Worm (Caenorhabditis elegans) whole organism, L3 larva: Measurements from ENCODE around the gene T05H4.11.

Source experiments
- R02D3.7 ChIP-seq: fragments of 150-350 bp; optimal IDR thresholded peaks from 2 replicates; lab custom pipeline; 2014; ENCODE audit warnings: missing biosample characterization, missing genetic modification characterization
- ZK546.5 ChIP-seq: sonication (generic microtip); optimal IDR thresholded peaks from 2 replicates; lab custom pipeline; 2017; ENCODE audit warnings: missing biosample characterization, missing genetic modification characterization
- aly-2 ChIP-seq: fragments of 150-350 bp; optimal IDR thresholded peaks from 2 replicates; lab custom pipeline; 2014; ENCODE audit warnings: missing biosample characterization, missing genetic modification characterization
- ceh-16 ChIP-seq: sonication (generic microtip); optimal IDR thresholded peaks from 2 replicates; lab custom pipeline; 2017; ENCODE audit warnings: missing biosample characterization, missing genetic modification characterization
- ceh-28 ChIP-seq: fragments of 150-350 bp; optimal IDR thresholded peaks from 2 replicates; lab custom pipeline; 2014; ENCODE audit warnings: missing biosample characterization, missing genetic modification reagents, missing genetic modification characterization
- ceh-82 ChIP-seq: fragments of 150-350 bp; optimal IDR thresholded peaks from 2 replicates; lab custom pipeline; 2014; ENCODE audit warnings: missing biosample characterization, missing genetic modification characterization
- ceh-9 ChIP-seq: sonication (generic microtip); optimal IDR thresholded peaks from 2 replicates; lab custom pipeline; 2018; ENCODE audit warnings: missing biosample characterization, missing genetic modification characterization
- daf-12 ChIP-seq: fragments of 150-350 bp; optimal IDR thresholded peaks from 2 replicates; lab custom pipeline; 2014; ENCODE audit warnings: missing biosample characterization, missing genetic modification reagents, missing genetic modification characterization
- egl-27 ChIP-seq: sonication (generic microtip); optimal IDR thresholded peaks from 4 replicates; lab custom pipeline; 2017; ENCODE audit warnings: missing biosample characterization, missing genetic modification reagents, missing genetic modification characterization
- egl-5 ChIP-seq: fragments of 150-350 bp; optimal IDR thresholded peaks from 2 replicates; lab custom pipeline; 2017; ENCODE audit warnings: missing biosample characterization, missing genetic modification reagents, missing genetic modification characterization, inconsistent platforms
- elt-1 ChIP-seq: fragments of 150-350 bp; optimal IDR thresholded peaks from 2 replicates; lab custom pipeline; 2014; ENCODE audit warnings: missing biosample characterization, missing genetic modification characterization
- elt-2 ChIP-seq: sonication (generic microtip); optimal IDR thresholded peaks from 2 replicates; lab custom pipeline; 2016; ENCODE audit warnings: missing genetic modification reagents, mild to moderate bottlenecking, missing genetic modification characterization, missing compliant biosample characterization
- elt-3 ChIP-seq, 3 experiments: fragments of 150-350 bp in 1 of 3; sonication (generic microtip) in 2 of 3; optimal IDR thresholded peaks; 2 replicates in 2 of 3; 4 replicates in 1 of 3; lab custom pipeline; 2014 to 2017; ENCODE audit warnings: missing biosample characterization in 3 of 3, missing genetic modification characterization in 3 of 3
- eor-1 ChIP-seq, 2 experiments: fragments of 150-350 bp; optimal IDR thresholded peaks; 2 replicates each; lab custom pipeline; 2014 to 2018; ENCODE audit warnings: missing biosample characterization in 2 of 2, missing genetic modification characterization in 2 of 2
- fkh-10 ChIP-seq: sonication (generic microtip); optimal IDR thresholded peaks from 2 replicates; lab custom pipeline; 2017; ENCODE audit warnings: missing biosample characterization, missing genetic modification reagents, missing genetic modification characterization
- fos-1 ChIP-seq: fragments of 150-350 bp; optimal IDR thresholded peaks from 2 replicates; lab custom pipeline; 2014; ENCODE audit warnings: missing biosample characterization, missing genetic modification characterization
- hmg-11 ChIP-seq: sonication (generic microtip); optimal IDR thresholded peaks from 2 replicates; lab custom pipeline; 2016; ENCODE audit warnings: missing genetic modification characterization, missing compliant biosample characterization
- jun-1 ChIP-seq: fragments of 150-350 bp; optimal IDR thresholded peaks from 2 replicates; lab custom pipeline; 2014; ENCODE audit warnings: missing biosample characterization, missing genetic modification reagents, missing genetic modification characterization
- lin-15B ChIP-seq: fragments of 150-350 bp; optimal IDR thresholded peaks from 2 replicates; lab custom pipeline; 2014; ENCODE audit warnings: missing biosample characterization, missing genetic modification characterization
- mdl-1 ChIP-seq: fragments of 150-350 bp; optimal IDR thresholded peaks from 2 replicates; lab custom pipeline; 2014; ENCODE audit warnings: missing biosample characterization, missing genetic modification characterization
- nfya-1 ChIP-seq: sonication (generic microtip); optimal IDR thresholded peaks from 2 replicates; lab custom pipeline; 2017; ENCODE audit warnings: missing genetic modification characterization, mild to moderate bottlenecking, missing compliant biosample characterization, antibody characterized with exemption, moderate library complexity; ENCODE audit not compliant: insufficient read depth
- nhr-11 ChIP-seq: fragments of 150-350 bp; optimal IDR thresholded peaks from 2 replicates; lab custom pipeline; 2014; ENCODE audit warnings: missing biosample characterization, missing genetic modification characterization
- nhr-12 ChIP-seq: fragments of 150-350 bp; optimal IDR thresholded peaks from 2 replicates; lab custom pipeline; 2014; ENCODE audit warnings: missing biosample characterization, missing genetic modification characterization
- nhr-23 ChIP-seq: fragments of 150-350 bp; optimal IDR thresholded peaks from 2 replicates; lab custom pipeline; 2014; ENCODE audit warnings: missing biosample characterization, missing genetic modification reagents, missing genetic modification characterization
- nhr-237 ChIP-seq: fragments of 150-350 bp; optimal IDR thresholded peaks from 2 replicates; lab custom pipeline; 2014; ENCODE audit warnings: missing biosample characterization, missing genetic modification characterization
- nhr-28 ChIP-seq: fragments of 150-350 bp; optimal IDR thresholded peaks from 2 replicates; lab custom pipeline; 2014; ENCODE audit warnings: missing biosample characterization, missing genetic modification characterization
- nhr-43 ChIP-seq: sonication (generic microtip); optimal IDR thresholded peaks from 2 replicates; lab custom pipeline; 2016; ENCODE audit warnings: mild to moderate bottlenecking, missing genetic modification characterization, missing compliant biosample characterization; ENCODE audit not compliant: poor library complexity, severe bottlenecking
- nhr-67 ChIP-seq: fragments of 150-350 bp; optimal IDR thresholded peaks from 2 replicates; lab custom pipeline; 2014; ENCODE audit warnings: missing biosample characterization, missing genetic modification characterization
- nhr-76 ChIP-seq: fragments of 150-350 bp; sonication (generic microtip); optimal IDR thresholded peaks from 5 replicates; lab custom pipeline; 2014; ENCODE audit warnings: missing biosample characterization, missing genetic modification characterization
- nhr-77 ChIP-seq: fragments of 150-350 bp; optimal IDR thresholded peaks from 2 replicates; lab custom pipeline; 2014; ENCODE audit warnings: missing biosample characterization, missing genetic modification characterization
- pqm-1 ChIP-seq: fragments of 150-350 bp; optimal IDR thresholded peaks from 2 replicates; lab custom pipeline; 2017; ENCODE audit warnings: missing biosample characterization, missing genetic modification characterization, inconsistent platforms
- sea-2 ChIP-seq: fragments of 150-350 bp; sonication (generic microtip); optimal IDR thresholded peaks from 4 replicates; lab custom pipeline; 2014; ENCODE audit warnings: missing biosample characterization, missing genetic modification reagents, missing genetic modification characterization
- snpc-4 ChIP-seq: fragments of 150-350 bp; optimal IDR thresholded peaks from 2 replicates; lab custom pipeline; 2014; ENCODE audit warnings: missing biosample characterization, missing genetic modification characterization
- tbx-2 ChIP-seq: sonication (generic microtip); optimal IDR thresholded peaks from 2 replicates; lab custom pipeline; 2016; ENCODE audit warnings: mild to moderate bottlenecking, missing genetic modification characterization, missing compliant biosample characterization
- unc-39 ChIP-seq: sonication (generic microtip); optimal IDR thresholded peaks from 4 replicates; lab custom pipeline; 2017; ENCODE audit warnings: missing biosample characterization, missing genetic modification characterization
- zag-1 ChIP-seq: fragments of 150-350 bp; optimal IDR thresholded peaks from 2 replicates; lab custom pipeline; 2014; ENCODE audit warnings: missing biosample characterization, missing genetic modification characterization
- ztf-11 ChIP-seq: fragments of 150-350 bp; optimal IDR thresholded peaks from 2 replicates; lab custom pipeline; 2014; ENCODE audit warnings: missing biosample characterization, missing genetic modification characterization
- ztf-4 ChIP-seq: fragments of 150-350 bp; optimal IDR thresholded peaks from 2 replicates; lab custom pipeline; 2014; ENCODE audit warnings: missing biosample characterization, missing genetic modification characterization

T05H4.11 gene

DNA sequence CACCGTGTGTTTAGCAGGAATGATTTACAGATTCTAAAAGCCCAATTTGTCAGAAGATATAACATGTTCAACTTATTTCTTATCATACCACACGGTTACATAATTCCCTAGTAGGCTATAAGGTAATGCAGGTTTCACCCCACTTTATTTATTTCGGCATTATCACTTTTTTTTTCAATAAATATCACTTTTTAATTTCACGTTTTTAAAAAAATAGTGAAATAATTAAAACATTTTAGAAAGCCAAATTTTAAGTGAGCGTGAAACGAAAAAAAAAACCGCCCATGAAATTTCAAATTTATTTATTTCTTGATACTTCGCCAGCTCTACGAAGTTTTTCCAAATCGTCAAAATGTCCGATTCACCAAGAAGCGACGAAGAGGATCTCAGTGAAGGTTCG, 22.3 kb upstream of the T05H4.11 start, which contains the start of gene fbxa-196:
Gene fbxa-196, plus strand, starts transcription at position 301 of the 400 bp plus-strand sequence.
- TF ChIP-seq egl-27 (tag; lab: Kevin White, UChicago): no peak
- TF ChIP-seq nhr-43 (tag; lab: Kevin White, UChicago): no peak
- no peak for TF ChIP-seq pqm-1 (tag; lab: Kevin White, UChicago)
- no peak for TF ChIP-seq nhr-76 (tag; lab: Kevin White, UChicago)
- no peak for TF ChIP-seq ZK546.5

DNA sequence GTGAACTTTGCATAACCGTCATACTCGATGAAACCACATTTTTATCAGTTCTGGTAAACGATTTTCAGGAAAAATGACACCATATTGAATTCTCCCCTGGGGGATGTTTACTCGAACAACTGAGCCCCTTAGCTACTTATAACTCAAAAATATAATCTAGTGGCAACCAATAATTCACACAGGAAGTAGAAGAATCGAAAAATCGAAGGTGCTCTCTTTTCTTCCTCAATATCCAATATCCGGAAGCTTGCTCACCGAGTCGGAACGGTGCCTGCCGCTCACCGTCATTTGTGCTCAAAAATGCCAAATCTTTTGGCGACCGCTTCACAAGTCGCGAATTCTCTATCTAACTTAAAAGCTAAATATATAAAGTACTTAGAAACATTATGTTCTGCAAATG, 16.0 kb upstream of the T05H4.11 start, which contains the start of gene T05H4.3:
Gene T05H4.3, plus strand, starts transcription at position 301 of the 400 bp plus-strand sequence.
- no peak for TF ChIP-seq ceh-9 (tag; lab: Kevin White, UChicago)
- no peak for TF ChIP-seq jun-1
- no peak for TF ChIP-seq egl-27 (tag; lab: Kevin White, UChicago)
- no peak for TF ChIP-seq nhr-77 (tag; lab: Kevin White, UChicago)
- no peak for TF ChIP-seq ztf-11 (tag; lab: Kevin White, UChicago)
- no peak for TF ChIP-seq pqm-1 (tag; lab: Kevin White, UChicago)
- no peak for TF ChIP-seq elt-2 (tag; lab: Kevin White, UChicago)

DNA sequence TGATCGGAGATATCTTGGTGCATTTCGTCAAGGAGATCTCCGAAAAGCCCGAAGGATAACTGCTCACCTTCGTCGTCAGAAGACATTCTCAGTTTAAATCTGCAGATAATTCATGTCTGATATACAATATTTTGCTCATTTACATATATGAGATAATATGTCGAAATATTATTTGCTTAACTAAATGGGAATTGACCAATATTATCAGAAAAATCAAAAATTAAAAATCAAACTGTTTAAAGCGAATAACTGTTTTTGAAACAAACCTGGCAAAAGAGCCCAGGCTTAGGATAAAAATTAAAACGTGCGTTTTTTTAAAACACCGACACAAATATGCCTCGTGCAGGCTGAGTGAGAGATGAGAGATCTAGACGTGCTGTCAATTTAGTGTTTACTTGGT, 15.6 kb upstream of the T05H4.11 start, which contains the start of gene T05H4.15:
Gene T05H4.15, minus strand, starts transcription at position 101 of the 400 bp plus-strand sequence.
- TF ChIP-seq nfya-1 (no peak), R02D3.7 (tag; lab: Kevin White, UChicago) (no peak), ZK546.5 (no peak), unc-39 (tag; lab: Kevin White, UChicago) (no peak), eor-1 (tag; optimal IDR thresholded peaks at IDR 0.05; lab: Kevin White, UChicago) (no peak), nhr-67 (no peak), tbx-2 (tag; lab: Kevin White, UChicago) (no peak), sea-2 (no peak), ceh-82 (tag; lab: Kevin White, UChicago) (no peak), nhr-23 (no peak), snpc-4 (tag; lab: Kevin White, UChicago) (no peak), ztf-4 (no peak), elt-3 (tag; optimal IDR thresholded peaks at IDR 0.05; lab: Kevin White, UChicago) (no peak), nhr-43 (tag; lab: Kevin White, UChicago) (no peak), ceh-28 (tag; lab: Kevin White, UChicago) (no peak), mdl-1 (tag; lab: Kevin White, UChicago) (no peak), jun-1 (no peak), elt-1 (tag; lab: Kevin White, UChicago) (no peak), ceh-9 (tag; lab: Kevin White, UChicago) (no peak)
- TF ChIP-seq, all 47 proteins: peak for 0

DNA sequence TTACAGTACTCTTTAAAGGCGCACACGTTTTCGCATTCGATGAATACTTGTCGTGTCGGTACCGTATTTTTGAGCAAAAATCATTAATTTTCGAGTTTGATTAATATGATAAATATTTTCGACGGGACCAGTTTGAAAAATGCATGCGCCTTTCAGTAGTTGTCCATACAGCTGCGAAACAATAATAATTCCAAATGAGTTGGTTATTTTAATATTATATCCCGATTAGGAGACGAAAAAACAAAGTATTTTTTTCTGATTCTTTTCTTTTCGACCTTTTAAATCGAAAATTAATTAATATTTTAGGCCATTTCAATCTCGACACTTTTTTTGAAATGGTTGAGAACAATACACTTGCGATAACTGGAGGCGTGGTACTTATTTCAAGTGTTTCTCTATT, 12.5 kb upstream of the T05H4.11 start, which contains the start of gene T05H4.4:
Gene T05H4.4, plus strand, starts transcription at position 301 of the 400 bp plus-strand sequence.
- TF ChIP-seq jun-1 (no peak), hmg-11 (tag; lab: Kevin White, UChicago) (no peak)

ce11 chrV:6436332-6436731, 10.3 kb upstream of the T05H4.11 start, which contains the start of gene hpo-19:
Gene hpo-19 (plus strand): TSS chrV:6436645.
- no peak for TF ChIP-seq jun-1
- TF ChIP-seq sea-2: no peak
- TF ChIP-seq ztf-4: no peak
- peak; percentile 55 for TF ChIP-seq elt-2 (tag; lab: Kevin White, UChicago)
- no peak for TF ChIP-seq ceh-82 (tag; lab: Kevin White, UChicago)

- TF ChIP-seq nhr-12 (no peak), mdl-1 (tag; lab: Kevin White, UChicago) (no peak), nhr-43 (tag; lab: Kevin White, UChicago) (peak; percentile 46), nhr-11 (no peak), zag-1 (tag; lab: Kevin White, UChicago) (no peak), R02D3.7 (tag; lab: Kevin White, UChicago) (no peak), unc-39 (tag; lab: Kevin White, UChicago) (no peak), fkh-10 (GFP tag; lab: Kevin White, UChicago) (no peak), ceh-82 (tag; lab: Kevin White, UChicago) (no peak), fos-1 (tag; lab: Kevin White, UChicago) (no peak), elt-3 (tag; optimal IDR thresholded peaks at IDR 0.05; lab: Kevin White, UChicago) (no peak), aly-2 (tag; lab: Kevin White, UChicago) (no peak), sea-2 (no peak), daf-12 (tag; lab: Kevin White, UChicago) (no peak), lin-15B (tag; lab: Kevin White, UChicago) (peak; percentile 95), egl-5 (tag; lab: Kevin White, UChicago) (no peak), nhr-77 (tag; lab: Kevin White, UChicago) (no peak), nhr-67 (no peak), ZK546.5 (no peak), elt-2 (tag; lab: Kevin White, UChicago) (peak; percentile 39), ceh-16 (tag; lab: Kevin White, UChicago) (no peak), ztf-4 (no peak), eor-1 (tag; optimal IDR thresholded peaks at IDR 0.05; lab: Kevin White, UChicago) (no peak), hmg-11 (tag; lab: Kevin White, UChicago) (peak; percentile 42), nhr-28 (tag; lab: Kevin White, UChicago) (no peak), nhr-237 (tag; lab: Kevin White, UChicago) (no peak)
Observed at ce11 chrV:6433446-6434178, 7.6 kb upstream of the T05H4.11 start, which contains the start of the genes gad-1 and erfa-1. Gene gad-1 (minus strand): TSS chrV:6433496. Gene erfa-1 (plus strand): TSS chrV:6434128.
